Worm (Caenorhabditis elegans) whole organism, young adult: ENCODE data around the gene srx-114.

ENCODE experiments used
- B0019.2 ChIP-seq: fragments of 200-800 bp; sonication (Bioruptor generic); conservative IDR thresholded peaks from 2 replicates; pipeline ENCODE4 v1.3.6; 2022; ENCODE audit warnings: missing genetic modification reagents, missing genetic modification characterization, missing compliant biosample characterization
- B0336.3 ChIP-seq: fragments of 200-800 bp; sonication (Bioruptor generic); IDR thresholded peaks from 2 replicates; pipeline ENCODE4 v1.3.6; 2022; ENCODE audit warnings: missing genetic modification characterization, missing compliant biosample characterization
- D2030.7 ChIP-seq: fragments of 200-800 bp; sonication (Bioruptor generic); IDR thresholded peaks from 2 replicates; pipeline ENCODE4 v1.3.6; 2022; ENCODE audit warnings: missing genetic modification reagents, missing genetic modification characterization, missing compliant biosample characterization
- F23B12.7 ChIP-seq: sonication (generic microtip); optimal IDR thresholded peaks from 2 replicates; lab custom pipeline; 2017; ENCODE audit warnings: missing genetic modification characterization, mild to moderate bottlenecking, missing compliant biosample characterization, antibody characterized with exemption, moderate library complexity; ENCODE audit not compliant: insufficient read depth
- F33H1.4 ChIP-seq: fragments of 200-800 bp; sonication (Bioruptor generic); IDR thresholded peaks from 2 replicates; pipeline ENCODE4 v1.3.6; 2022; ENCODE audit warnings: missing genetic modification reagents, missing genetic modification characterization, missing compliant biosample characterization
- F37B4.10 ChIP-seq: fragments of 200-800 bp; sonication (Bioruptor generic); IDR thresholded peaks from 2 replicates; pipeline ENCODE4 v1.3.6; 2022; ENCODE audit warnings: missing genetic modification characterization, missing compliant biosample characterization
- F39B2.1 ChIP-seq: fragments of 200-800 bp; sonication (Bioruptor generic); IDR thresholded peaks from 2 replicates; pipeline ENCODE4 v1.3.6; 2022; ENCODE audit warnings: missing genetic modification reagents, missing genetic modification characterization, missing compliant biosample characterization
- F49E8.2 ChIP-seq: sonication (generic microtip); optimal IDR thresholded peaks from 3 replicates; lab custom pipeline; 2017; ENCODE audit warnings: missing genetic modification characterization, mild to moderate bottlenecking, missing compliant biosample characterization, antibody characterized with exemption, moderate library complexity; ENCODE audit not compliant: insufficient read depth
- F52B5.7 ChIP-seq: sonication (generic microtip); optimal IDR thresholded peaks from 2 replicates; lab custom pipeline; 2016; ENCODE audit warnings: mild to moderate bottlenecking, missing genetic modification characterization, missing compliant biosample characterization
- Y53F4B.3 ChIP-seq: fragments of 200-800 bp; sonication (Bioruptor generic); IDR thresholded peaks from 2 replicates; pipeline ENCODE4 v1.3.6; 2022; ENCODE audit warnings: missing genetic modification reagents, missing genetic modification characterization, missing compliant biosample characterization
- ZK185.1 ChIP-seq: sonication (generic microtip); optimal IDR thresholded peaks from 2 replicates; lab custom pipeline; 2016; ENCODE audit warnings: mild to moderate bottlenecking, missing genetic modification characterization, missing compliant biosample characterization; ENCODE audit not compliant: poor library complexity, severe bottlenecking
- akir-1 ChIP-seq: fragments of 200-800 bp; sonication (Bioruptor generic); optimal IDR thresholded peaks from 2 replicates; lab custom pipeline; 2018; ENCODE audit warnings: mild to moderate bottlenecking, missing genetic modification characterization, moderate library complexity, missing compliant biosample characterization
- atf-7 ChIP-seq: sonication (generic microtip); optimal IDR thresholded peaks from 2 replicates; lab custom pipeline; 2017; ENCODE audit warnings: mild to moderate bottlenecking, missing genetic modification characterization, missing compliant biosample characterization
- bed-1 ChIP-seq: fragments of 200-800 bp; sonication (Bioruptor generic); IDR thresholded peaks from 2 replicates; pipeline ENCODE4 v1.3.6; 2022; ENCODE audit warnings: missing genetic modification reagents, missing genetic modification characterization, missing compliant biosample characterization
- ceh-27 ChIP-seq: fragments of 200-800 bp; sonication (Bioruptor generic); optimal IDR thresholded peaks from 2 replicates; lab custom pipeline; 2018; ENCODE audit warnings: mild to moderate bottlenecking, missing genetic modification characterization, moderate library complexity, missing compliant biosample characterization
- ceh-58 ChIP-seq: fragments of 200-800 bp; sonication (Bioruptor generic); IDR thresholded peaks from 2 replicates; pipeline ENCODE4 v1.3.6; 2022; ENCODE audit warnings: missing genetic modification characterization, missing compliant biosample characterization
- ceh-91 ChIP-seq: fragments of 200-800 bp; sonication (Bioruptor generic); IDR thresholded peaks from 2 replicates; pipeline ENCODE4 v1.3.6; 2022; ENCODE audit warnings: missing genetic modification reagents, missing genetic modification characterization, missing compliant biosample characterization
- dpl-1 ChIP-seq: fragments of 150-350 bp; optimal IDR thresholded peaks from 2 replicates; lab custom pipeline; 2014; ENCODE audit warnings: missing biosample characterization, missing genetic modification reagents, missing genetic modification characterization
- ets-4 ChIP-seq: fragments of 200-800 bp; sonication (Bioruptor generic); optimal IDR thresholded peaks from 2 replicates; lab custom pipeline; 2018; ENCODE audit warnings: mild to moderate bottlenecking, missing genetic modification characterization, missing compliant biosample characterization
- fkh-3 ChIP-seq: sonication (generic microtip); optimal IDR thresholded peaks from 2 replicates; lab custom pipeline; 2016; ENCODE audit warnings: mild to moderate bottlenecking, missing genetic modification characterization, missing compliant biosample characterization
- him-1 ChIP-seq: sonication (generic microtip); optimal IDR thresholded peaks from 2 replicates; lab custom pipeline; 2016; ENCODE audit warnings: missing genotype, missing genetic modification reagents, missing genetic modification characterization, missing compliant biosample characterization
- hmg-20 ChIP-seq: fragments of 200-800 bp; sonication (Bioruptor generic); IDR thresholded peaks from 2 replicates; pipeline ENCODE4 v1.3.6; 2022; ENCODE audit warnings: missing genetic modification reagents, missing genetic modification characterization, missing compliant biosample characterization
- lin-26 ChIP-seq: fragments of 200-800 bp; sonication (Bioruptor generic); IDR thresholded peaks from 2 replicates; pipeline ENCODE4 v1.3.6; 2022; ENCODE audit warnings: missing genetic modification reagents, missing genetic modification characterization, missing compliant biosample characterization
- lin-35 ChIP-seq, 3 experiments: fragments of 150-350 bp in 2 of 3; sonication (generic microtip) in 1 of 3; optimal IDR thresholded peaks; 2 replicates each; lab custom pipeline; 2014 to 2018; ENCODE audit warnings: missing biosample characterization in 3 of 3, missing genetic modification characterization in 3 of 3, missing genetic modification reagents in 3 of 3
- lin-54 ChIP-seq: fragments of 200-800 bp; sonication (Bioruptor generic); optimal IDR thresholded peaks from 2 replicates; lab custom pipeline; 2018; ENCODE audit warnings: mild to moderate bottlenecking, missing genetic modification characterization, missing compliant biosample characterization
- lir-1 ChIP-seq: fragments of 200-800 bp; sonication (Bioruptor generic); conservative IDR thresholded peaks from 2 replicates; pipeline ENCODE4 v1.3.6; 2022; ENCODE audit warnings: missing genetic modification reagents, missing genetic modification characterization, missing compliant biosample characterization
- madf-6 ChIP-seq: fragments of 200-800 bp; sonication (Bioruptor generic); IDR thresholded peaks from 2 replicates; pipeline ENCODE4 v1.3.6; 2022; ENCODE audit warnings: missing genetic modification reagents, missing genetic modification characterization, missing compliant biosample characterization
- madf-8 ChIP-seq: fragments of 200-800 bp; sonication (Bioruptor generic); conservative IDR thresholded peaks from 2 replicates; pipeline ENCODE4 v1.3.6; 2022; ENCODE audit warnings: missing genetic modification reagents, missing genetic modification characterization, missing compliant biosample characterization
- mxl-1 ChIP-seq: sonication (generic microtip); optimal IDR thresholded peaks from 2 replicates; lab custom pipeline; 2016; ENCODE audit warnings: missing genetic modification characterization, missing compliant biosample characterization
- nfya-2 ChIP-seq: fragments of 200-800 bp; sonication (Bioruptor generic); IDR thresholded peaks from 2 replicates; pipeline ENCODE4 v1.3.6; 2022; ENCODE audit warnings: missing genetic modification reagents, missing genetic modification characterization, missing compliant biosample characterization
- pbrm-1 ChIP-seq: fragments of 200-800 bp; sonication (Bioruptor generic); IDR thresholded peaks from 2 replicates; pipeline ENCODE4 v1.3.6; 2022; ENCODE audit warnings: missing genetic modification reagents, missing genetic modification characterization, missing compliant biosample characterization
- snpc-1.3 ChIP-seq: sonication (generic microtip); optimal IDR thresholded peaks from 2 replicates; lab custom pipeline; 2017; ENCODE audit warnings: missing genetic modification characterization, mild to moderate bottlenecking, missing compliant biosample characterization, antibody characterized with exemption, moderate library complexity, missing genotype, missing genetic modification reagents; ENCODE audit not compliant: insufficient read depth
- tlf-1 ChIP-seq: fragments of 200-800 bp; sonication (Bioruptor generic); optimal IDR thresholded peaks from 2 replicates; lab custom pipeline; 2018; ENCODE audit warnings: mild to moderate bottlenecking, missing genetic modification characterization, missing compliant biosample characterization
- xnd-1 ChIP-seq: sonication (generic microtip); optimal IDR thresholded peaks from 2 replicates; lab custom pipeline; 2016; ENCODE audit warnings: missing genotype, missing genetic modification reagents, missing genetic modification characterization, missing compliant biosample characterization
- zfh-2 ChIP-seq: fragments of 200-800 bp; sonication (Bioruptor generic); conservative IDR thresholded peaks from 2 replicates; pipeline ENCODE4 v1.3.6; 2022; ENCODE audit warnings: missing genetic modification reagents, missing genetic modification characterization, missing compliant biosample characterization
- ztf-26 ChIP-seq: sonication (generic microtip); optimal IDR thresholded peaks from 2 replicates; lab custom pipeline; 2017; ENCODE audit warnings: missing genetic modification characterization, missing compliant biosample characterization

srx-114 gene

DNA sequence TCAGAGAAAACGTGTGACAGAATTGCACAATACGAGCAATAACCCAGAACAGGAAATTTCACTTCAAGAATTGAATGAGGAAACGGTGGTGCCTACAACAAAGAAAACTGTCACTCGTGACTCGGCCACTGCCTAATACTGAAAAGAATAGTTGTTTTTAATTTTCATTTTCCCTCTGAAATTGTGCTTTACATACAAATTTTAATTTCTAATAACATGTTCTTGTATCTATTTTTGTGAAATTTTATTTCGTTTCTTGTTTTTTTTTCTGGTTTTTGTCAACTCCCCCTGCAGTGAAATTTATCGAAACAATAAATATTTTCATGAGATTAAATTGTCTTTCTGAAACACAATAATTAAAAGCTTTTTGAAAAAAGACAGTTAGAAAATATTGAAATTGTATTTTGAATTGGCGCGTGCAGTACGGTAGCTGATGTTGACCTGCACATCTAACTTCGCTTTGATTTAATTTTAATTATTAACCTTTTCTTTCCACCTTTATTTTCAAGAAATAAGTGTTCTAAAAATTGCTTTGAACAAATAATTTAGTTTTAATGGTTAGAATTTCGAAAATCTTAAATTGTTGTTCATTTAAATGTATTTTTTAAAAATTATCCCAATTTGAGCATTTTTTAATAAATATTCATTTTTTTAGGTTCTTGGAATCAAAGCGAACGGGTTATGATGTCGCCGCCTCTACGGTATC, 22.8 kb upstream of the srx-114 start, which contains the start of gene daz-1 (continued):
- TF ChIP-seq him-1 (tag; lab: Kevin White, UChicago) (peak; percentile 53), ceh-58 (GFP tag; lab: Robert Waterston, UW) (no peak), F23B12.7 (tag; lab: Kevin White, UChicago) (peak; percentile 3), ets-4 (no peak), tlf-1 (GFP tag; lab: Kevin White, UChicago) (peak; percentile 13), dpl-1 (GFP tag; lab: Kevin White, UChicago) (peak; percentile 81), madf-8 (GFP tag; lab: Robert Waterston, UW) (peak; percentile 68), snpc-1.3 (tag; lab: Kevin White, UChicago) (peak; percentile 76), madf-6 (GFP tag; lab: Robert Waterston, UW) (peak; percentile 87), F49E8.2 (tag; lab: Kevin White, UChicago) (peak; percentile 40), D2030.7 (GFP tag; lab: Robert Waterston, UW) (peak; percentile 44), ztf-26 (no peak), xnd-1 (peak; percentile 68)

DNA sequence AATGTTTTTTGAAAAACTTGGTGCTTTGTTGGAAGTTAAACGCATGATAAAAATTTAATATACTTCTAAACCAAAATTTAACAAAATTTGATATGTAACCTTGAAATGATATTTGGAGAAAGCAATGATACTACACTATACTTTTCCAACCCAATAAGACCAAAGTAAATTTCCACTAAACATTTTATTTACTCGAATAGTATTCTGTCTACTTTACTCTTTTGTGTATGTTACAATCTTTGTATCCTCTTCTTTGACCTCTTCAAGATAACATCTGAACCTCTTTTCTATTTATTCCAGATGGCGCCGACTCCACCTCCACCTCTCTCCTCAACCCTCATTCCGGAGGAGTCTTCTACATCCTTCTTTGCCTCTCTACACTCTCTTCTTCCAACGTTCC, 20.6 kb upstream of the srx-114 start, which contains the start of gene dhs-5:
TSS of gene dhs-5 (plus strand) at position 301 of the 400 bp plus-strand sequence.
- no peak for TF ChIP-seq bed-1 (GFP tag; lab: Robert Waterston, UW)
- no peak for TF ChIP-seq ZK185.1 (tag; lab: Kevin White, UChicago)
- no peak for TF ChIP-seq F52B5.7 (tag; lab: Kevin White, UChicago)
- TF ChIP-seq madf-6 (GFP tag; lab: Robert Waterston, UW), result no peak
- TF ChIP-seq lir-1 (GFP tag; lab: Robert Waterston, UW), result no peak
- TF ChIP-seq F37B4.10 (GFP tag; lab: Robert Waterston, UW), result no peak
- no peak for TF ChIP-seq B0336.3
- TF ChIP-seq B0019.2 (GFP tag; lab: Robert Waterston, UW), result no peak
- no peak for TF ChIP-seq lin-54 (GFP tag; lab: Kevin White, UChicago)
- TF ChIP-seq hmg-20, result no peak
- TF ChIP-seq atf-7 (tag; lab: Kevin White, UChicago), result no peak
- TF ChIP-seq zfh-2 (GFP tag; lab: Robert Waterston, UW), result no peak
- TF ChIP-seq nfya-2, result no peak
- no peak for TF ChIP-seq fkh-3
- no peak for TF ChIP-seq pbrm-1 (GFP tag; lab: Robert Waterston, UW)
- no peak for TF ChIP-seq Y53F4B.3 (GFP tag; lab: Robert Waterston, UW)
- no peak for TF ChIP-seq lin-26 (GFP tag; lab: Robert Waterston, UW)
- TF ChIP-seq ceh-91, result no peak
- no peak for TF ChIP-seq akir-1
- no peak for TF ChIP-seq ceh-27

DNA sequence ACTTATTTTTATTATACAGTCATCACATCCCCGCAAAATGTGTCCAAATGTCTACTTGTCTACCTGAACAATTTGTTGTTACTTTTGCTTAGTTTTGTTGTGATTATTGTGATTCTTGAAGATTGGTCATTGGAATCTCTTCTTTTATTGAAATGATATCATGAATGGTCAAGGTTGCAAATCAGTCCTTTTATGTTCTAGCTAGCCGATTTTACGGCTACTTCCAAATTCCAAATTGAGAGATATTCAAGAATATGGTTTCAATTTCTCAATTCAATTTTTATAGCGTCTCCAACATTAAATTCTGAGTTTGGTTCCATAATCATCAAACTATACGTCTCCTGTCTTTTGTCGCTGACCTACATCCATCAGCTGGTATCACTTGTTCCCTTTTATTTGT, 18.3 kb upstream of the srx-114 start:
- TF ChIP-seq F39B2.1 (GFP tag; lab: Robert Waterston, UW), result no peak
- TF ChIP-seq lin-35 (GFP tag; optimal IDR thresholded peaks at IDR 0.05; lab: Kevin White, UChicago), result no peak
- TF ChIP-seq F33H1.4 (GFP tag; lab: Robert Waterston, UW), result no peak
- TF ChIP-seq mxl-1 (tag; lab: Kevin White, UChicago), result no peak
